Worm (Caenorhabditis elegans) whole organism, young adult: ENCODE results near the gene ZK1010.12.
A peak's percentile ranks its signal among the peaks of the same experiment; 100 is the strongest.

ENCODE experiments used
- B0336.3 ChIP-seq: fragments of 200-800 bp; sonication (Bioruptor generic); IDR thresholded peaks from 2 replicates; pipeline ENCODE4 v1.3.6; 2022; ENCODE audit warnings: missing genetic modification characterization, missing compliant biosample characterization
- F10E7.11 ChIP-seq: sonication (generic microtip); optimal IDR thresholded peaks from 2 replicates; lab custom pipeline; 2017; ENCODE audit warnings: mild to moderate bottlenecking, missing genetic modification characterization, moderate library complexity, missing compliant biosample characterization
- F37B4.10 ChIP-seq: fragments of 200-800 bp; sonication (Bioruptor generic); IDR thresholded peaks from 2 replicates; pipeline ENCODE4 v1.3.6; 2022; ENCODE audit warnings: missing genetic modification characterization, missing compliant biosample characterization
- F39B2.1 ChIP-seq: fragments of 200-800 bp; sonication (Bioruptor generic); IDR thresholded peaks from 2 replicates; pipeline ENCODE4 v1.3.6; 2022; ENCODE audit warnings: missing genetic modification reagents, missing genetic modification characterization, missing compliant biosample characterization
- F55B11.4 ChIP-seq: sonication (generic microtip); optimal IDR thresholded peaks from 2 replicates; lab custom pipeline; 2016; ENCODE audit warnings: missing compliant biosample characterization, missing genetic modification characterization, borderline replicate concordance; ENCODE audit not compliant: insufficient read depth
- F57C9.4 ChIP-seq: sonication (generic microtip); optimal IDR thresholded peaks from 2 replicates; lab custom pipeline; 2017; ENCODE audit warnings: mild to moderate bottlenecking, missing genetic modification characterization, missing compliant biosample characterization
- K12H6.12 ChIP-seq: fragments of 200-800 bp; sonication (Bioruptor generic); optimal IDR thresholded peaks from 2 replicates; lab custom pipeline; 2018; ENCODE audit warnings: mild to moderate bottlenecking, missing genetic modification characterization, missing compliant biosample characterization
- T07F8.4 ChIP-seq: sonication (generic microtip); optimal IDR thresholded peaks from 2 replicates; lab custom pipeline; 2016; ENCODE audit warnings: mild to moderate bottlenecking, missing genetic modification characterization, moderate library complexity, missing compliant biosample characterization
- ZK185.1 ChIP-seq: sonication (generic microtip); optimal IDR thresholded peaks from 2 replicates; lab custom pipeline; 2016; ENCODE audit warnings: mild to moderate bottlenecking, missing genetic modification characterization, missing compliant biosample characterization; ENCODE audit not compliant: poor library complexity, severe bottlenecking
- aptf-2 ChIP-seq: fragments of 200-800 bp; sonication (Bioruptor generic); conservative IDR thresholded peaks from 2 replicates; pipeline ENCODE4 v1.3.6; 2022; ENCODE audit warnings: missing genetic modification reagents, missing genetic modification characterization, missing compliant biosample characterization
- attf-3 ChIP-seq: fragments of 200-800 bp; sonication (Bioruptor generic); conservative IDR thresholded peaks from 2 replicates; pipeline ENCODE4 v1.3.6; 2022; ENCODE audit warnings: missing genetic modification reagents, missing genetic modification characterization, missing compliant biosample characterization
- bed-1 ChIP-seq: fragments of 200-800 bp; sonication (Bioruptor generic); IDR thresholded peaks from 2 replicates; pipeline ENCODE4 v1.3.6; 2022; ENCODE audit warnings: missing genetic modification reagents, missing genetic modification characterization, missing compliant biosample characterization
- ccch-3 ChIP-seq: fragments of 200-800 bp; sonication (Bioruptor generic); optimal IDR thresholded peaks from 2 replicates; lab custom pipeline; 2018; ENCODE audit warnings: mild to moderate bottlenecking, missing genetic modification characterization, missing compliant biosample characterization
- cebp-1 ChIP-seq, 2 experiments: fragments of 200-800 bp in 1 of 2; sonication (Bioruptor generic) in 1 of 2; sonication (generic microtip) in 1 of 2; IDR thresholded peaks in 1 of 2; optimal IDR thresholded peaks in 1 of 2; 2 replicates each; pipeline versions ENCODE4 v1.3.6 to Lab custom; 2017 to 2022; ENCODE audit warnings: missing compliant biosample characterization in 2 of 2, missing genetic modification characterization in 2 of 2, mild to moderate bottlenecking in 1 of 2, missing genetic modification reagents in 1 of 2, moderate library complexity in 1 of 2
- ceh-58 ChIP-seq: fragments of 200-800 bp; sonication (Bioruptor generic); IDR thresholded peaks from 2 replicates; pipeline ENCODE4 v1.3.6; 2022; ENCODE audit warnings: missing genetic modification characterization, missing compliant biosample characterization
- ceh-91 ChIP-seq: fragments of 200-800 bp; sonication (Bioruptor generic); IDR thresholded peaks from 2 replicates; pipeline ENCODE4 v1.3.6; 2022; ENCODE audit warnings: missing genetic modification reagents, missing genetic modification characterization, missing compliant biosample characterization
- chd-7 ChIP-seq: sonication (generic microtip); optimal IDR thresholded peaks from 2 replicates; lab custom pipeline; 2016; ENCODE audit warnings: mild to moderate bottlenecking, missing genetic modification characterization, moderate library complexity, missing compliant biosample characterization
- dpl-1 ChIP-seq: fragments of 150-350 bp; optimal IDR thresholded peaks from 2 replicates; lab custom pipeline; 2014; ENCODE audit warnings: missing biosample characterization, missing genetic modification reagents, missing genetic modification characterization
- efl-1 ChIP-seq: fragments of 150-350 bp; optimal IDR thresholded peaks from 2 replicates; lab custom pipeline; 2014; ENCODE audit warnings: missing biosample characterization, missing genetic modification reagents, missing genetic modification characterization
- egl-18 ChIP-seq: fragments of 200-800 bp; sonication (Bioruptor generic); IDR thresholded peaks from 2 replicates; pipeline ENCODE4 v1.3.6; 2022; ENCODE audit warnings: missing genetic modification reagents, missing genetic modification characterization, missing compliant biosample characterization
- ets-4 ChIP-seq: fragments of 200-800 bp; sonication (Bioruptor generic); optimal IDR thresholded peaks from 2 replicates; lab custom pipeline; 2018; ENCODE audit warnings: mild to moderate bottlenecking, missing genetic modification characterization, missing compliant biosample characterization
- fkh-3 ChIP-seq: sonication (generic microtip); optimal IDR thresholded peaks from 2 replicates; lab custom pipeline; 2016; ENCODE audit warnings: mild to moderate bottlenecking, missing genetic modification characterization, missing compliant biosample characterization
- hlh-26 ChIP-seq: fragments of 200-800 bp; sonication (Bioruptor generic); conservative IDR thresholded peaks from 2 replicates; pipeline ENCODE4 v1.3.6; 2022; ENCODE audit warnings: missing genetic modification reagents, missing genetic modification characterization, missing compliant biosample characterization
- hrde-1 ChIP-seq: sonication (generic microtip); optimal IDR thresholded peaks from 2 replicates; lab custom pipeline; 2016; ENCODE audit warnings: missing genetic modification characterization, mild to moderate bottlenecking, missing compliant biosample characterization, moderate library complexity, missing genotype, missing genetic modification reagents, borderline replicate concordance
- lag-1 ChIP-seq: fragments of 200-800 bp; sonication (Bioruptor generic); IDR thresholded peaks from 2 replicates; pipeline ENCODE4 v1.3.6; 2022; ENCODE audit warnings: missing genetic modification reagents, missing genetic modification characterization, missing compliant biosample characterization
- let-526 ChIP-seq: fragments of 200-800 bp; sonication (Bioruptor generic); IDR thresholded peaks from 2 replicates; pipeline ENCODE4 v1.3.6; 2022; ENCODE audit warnings: missing genetic modification reagents, missing genetic modification characterization, missing compliant biosample characterization
- lin-35 ChIP-seq, 3 experiments: fragments of 150-350 bp in 2 of 3; sonication (generic microtip) in 1 of 3; optimal IDR thresholded peaks; 2 replicates each; lab custom pipeline; 2014 to 2018; ENCODE audit warnings: missing biosample characterization in 3 of 3, missing genetic modification characterization in 3 of 3, missing genetic modification reagents in 3 of 3
- lin-54 ChIP-seq: fragments of 200-800 bp; sonication (Bioruptor generic); optimal IDR thresholded peaks from 2 replicates; lab custom pipeline; 2018; ENCODE audit warnings: mild to moderate bottlenecking, missing genetic modification characterization, missing compliant biosample characterization
- lsy-27 ChIP-seq: sonication (generic microtip); optimal IDR thresholded peaks from 2 replicates; lab custom pipeline; 2017; ENCODE audit warnings: missing genetic modification characterization, mild to moderate bottlenecking, missing compliant biosample characterization, antibody characterized with exemption, missing genotype, borderline replicate concordance; ENCODE audit not compliant: insufficient read depth
- madf-10 ChIP-seq: sonication (generic microtip); optimal IDR thresholded peaks from 2 replicates; lab custom pipeline; 2016; ENCODE audit warnings: mild to moderate bottlenecking, missing genetic modification characterization, missing compliant biosample characterization
- mel-28 ChIP-seq: sonication (generic microtip); optimal IDR thresholded peaks from 2 replicates; lab custom pipeline; 2016; ENCODE audit warnings: borderline replicate concordance, mild to moderate bottlenecking, missing genetic modification characterization, missing compliant biosample characterization
- mxl-1 ChIP-seq: sonication (generic microtip); optimal IDR thresholded peaks from 2 replicates; lab custom pipeline; 2016; ENCODE audit warnings: missing genetic modification characterization, missing compliant biosample characterization
- nfya-1 ChIP-seq: sonication (generic microtip); optimal IDR thresholded peaks from 2 replicates; lab custom pipeline; 2017; ENCODE audit warnings: antibody characterized with exemption, missing compliant biosample characterization, missing genetic modification characterization, borderline replicate concordance; ENCODE audit not compliant: insufficient read depth
- nfya-2 ChIP-seq: fragments of 200-800 bp; sonication (Bioruptor generic); IDR thresholded peaks from 2 replicates; pipeline ENCODE4 v1.3.6; 2022; ENCODE audit warnings: missing genetic modification reagents, missing genetic modification characterization, missing compliant biosample characterization
- nfyb-1 ChIP-seq: fragments of 200-800 bp; sonication (Bioruptor generic); IDR thresholded peaks from 2 replicates; pipeline ENCODE4 v1.3.6; 2022; ENCODE audit warnings: missing genetic modification reagents, missing genetic modification characterization, missing compliant biosample characterization
- nhr-120 ChIP-seq: fragments of 200-800 bp; sonication (Bioruptor generic); IDR thresholded peaks from 2 replicates; pipeline ENCODE4 v1.3.6; 2022; ENCODE audit warnings: missing genetic modification characterization, missing compliant biosample characterization
- nhr-179 ChIP-seq: sonication (generic microtip); optimal IDR thresholded peaks from 2 replicates; lab custom pipeline; 2016; ENCODE audit warnings: mild to moderate bottlenecking, missing genetic modification characterization, missing compliant biosample characterization
- pbrm-1 ChIP-seq: fragments of 200-800 bp; sonication (Bioruptor generic); IDR thresholded peaks from 2 replicates; pipeline ENCODE4 v1.3.6; 2022; ENCODE audit warnings: missing genetic modification reagents, missing genetic modification characterization, missing compliant biosample characterization
- repo-1 ChIP-seq: sonication (generic microtip); optimal IDR thresholded peaks from 2 replicates; lab custom pipeline; 2017; ENCODE audit warnings: mild to moderate bottlenecking, missing genetic modification characterization, missing compliant biosample characterization
- sdz-38 ChIP-seq: sonication (generic microtip); optimal IDR thresholded peaks from 2 replicates; lab custom pipeline; 2016; ENCODE audit warnings: missing genotype, missing genetic modification characterization, missing compliant biosample characterization
- snpc-4 ChIP-seq, 5 experiments: fragments of 150-350 bp in 1 of 5; sonication (generic microtip) in 4 of 5; optimal IDR thresholded peaks; 2 replicates each; lab custom pipeline; 2014 to 2018; ENCODE audit warnings: missing genetic modification characterization in 5 of 5, missing biosample characterization in 3 of 5, antibody characterized with exemption in 2 of 5, mild to moderate bottlenecking in 2 of 5, missing compliant biosample characterization in 2 of 5, missing genotype in 2 of 5, moderate library complexity in 2 of 5, missing genetic modification reagents in 1 of 5
- ztf-18 ChIP-seq: sonication (generic microtip); optimal IDR thresholded peaks from 2 replicates; lab custom pipeline; 2016; ENCODE audit warnings: missing genotype, mild to moderate bottlenecking, missing genetic modification characterization, missing compliant biosample characterization
- ztf-22 ChIP-seq: fragments of 200-800 bp; sonication (Bioruptor generic); optimal IDR thresholded peaks from 2 replicates; lab custom pipeline; 2018; ENCODE audit warnings: mild to moderate bottlenecking, missing genetic modification characterization, moderate library complexity, missing compliant biosample characterization
- ztf-25 ChIP-seq: fragments of 200-800 bp; sonication (Bioruptor generic); IDR thresholded peaks from 2 replicates; pipeline ENCODE4 v1.3.6; 2022; ENCODE audit warnings: missing genetic modification reagents, missing genetic modification characterization, missing compliant biosample characterization
- ztf-26 ChIP-seq: sonication (generic microtip); optimal IDR thresholded peaks from 2 replicates; lab custom pipeline; 2017; ENCODE audit warnings: missing genetic modification characterization, missing compliant biosample characterization
- ztf-6 ChIP-seq: fragments of 200-800 bp; sonication (Bioruptor generic); IDR thresholded peaks from 2 replicates; pipeline ENCODE4 v1.3.6; 2022; ENCODE audit warnings: missing genetic modification reagents, missing genetic modification characterization, missing compliant biosample characterization

Gene ZK1010.12

DNA sequence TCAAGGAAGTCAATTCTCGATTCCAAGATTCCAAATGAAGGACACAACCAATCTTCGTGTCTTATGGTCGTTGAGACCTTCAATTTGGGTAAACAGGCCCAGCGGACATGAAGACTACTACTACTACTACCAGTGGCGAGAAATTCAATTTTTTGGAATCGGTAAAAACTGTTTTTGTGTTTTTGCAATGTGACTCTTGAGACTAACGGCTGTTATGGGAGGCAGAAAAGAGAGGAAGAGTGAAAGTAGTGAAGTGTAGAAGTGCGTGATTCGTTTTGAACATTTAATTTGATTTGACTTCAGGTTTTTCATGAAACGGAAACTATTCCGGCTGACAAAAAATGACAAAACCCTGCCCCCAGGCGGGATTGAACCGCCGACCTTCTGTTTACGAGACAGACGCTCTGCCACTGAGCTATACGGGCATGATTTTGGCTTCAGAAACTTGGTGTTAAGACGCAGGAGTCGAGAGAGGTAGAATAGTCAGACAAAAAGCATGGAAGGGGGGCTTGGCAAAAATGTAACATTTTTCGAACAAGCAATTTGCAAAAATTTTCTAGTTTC lies 24.7 kb downstream of the ZK1010.12 start (continued):
- TF ChIP-seq ztf-6 (no peak), aptf-2 (GFP tag; lab: Robert Waterston, UW) (no peak), F55B11.4 (tag; lab: Kevin White, UChicago) (no peak), ceh-91 (GFP tag; lab: Robert Waterston, UW) (no peak), nhr-179 (tag; lab: Kevin White, UChicago) (no peak), efl-1 (GFP tag; lab: Kevin White, UChicago) (no peak), nhr-120 (GFP tag; lab: Robert Waterston, UW) (no peak), ztf-22 (GFP tag; lab: Kevin White, UChicago) (no peak), ZK185.1 (tag; lab: Kevin White, UChicago) (no peak), madf-10 (peak; percentile 44), pbrm-1 (GFP tag; lab: Robert Waterston, UW) (peak; percentile 56; the same call in 1 of the 2 replicates), mxl-1 (peak; percentile 52), mel-28 (tag; lab: Kevin White, UChicago) (no peak), F10E7.11 (peak; percentile 46), sdz-38 (tag; lab: Kevin White, UChicago) (no peak), nfyb-1 (GFP tag; lab: Robert Waterston, UW) (peak; percentile 78; the same call in 1 of the 2 replicates), repo-1 (tag; lab: Kevin White, UChicago) (peak; percentile 66), dpl-1 (GFP tag; lab: Kevin White, UChicago) (no peak), attf-3 (peak; percentile 33; the same call in 1 of the 2 replicates), cebp-1 (GFP tag; IDR thresholded peaks at IDR 0.05; lab: Robert Waterston, UW) (no peak), cebp-1 (tag; optimal IDR thresholded peaks at IDR 0.05; lab: Kevin White, UChicago) (peak; percentile 66), ztf-26 (peak; percentile 50), nfya-1 (no peak), F57C9.4 (no peak), ztf-18 (peak; percentile 60), lin-54 (GFP tag; lab: Kevin White, UChicago) (peak; percentile 27), fkh-3 (tag; lab: Kevin White, UChicago) (no peak), B0336.3 (GFP tag; lab: Robert Waterston, UW) (0 out of 2 replicates have a peak, but pooled peaks have one; percentile 34), chd-7 (tag; lab: Kevin White, UChicago) (peak; percentile 18), hlh-26 (GFP tag; lab: Robert Waterston, UW) (no peak), lag-1 (GFP tag; lab: Robert Waterston, UW) (no peak), T07F8.4 (tag; lab: Kevin White, UChicago) (no peak), bed-1 (GFP tag; lab: Robert Waterston, UW) (no peak), ccch-3 (GFP tag; lab: Kevin White, UChicago) (no peak), nfya-2 (GFP tag; lab: Robert Waterston, UW) (no peak), ets-4 (GFP tag; lab: Kevin White, UChicago) (no peak), ztf-25 (GFP tag; lab: Robert Waterston, UW) (0 out of 2 replicates have a peak, but pooled peaks have one; percentile 54), egl-18 (GFP tag; lab: Robert Waterston, UW) (no peak), K12H6.12 (tag; lab: Kevin White, UChicago) (no peak), snpc-4 (GFP tag; optimal IDR thresholded peaks at IDR 0.05; lab: Kevin White, UChicago) (peak; percentile 41), snpc-4 (tag; optimal IDR thresholded peaks at IDR 0.05; lab: Kevin White, UChicago) (peak in 2 of 4 experiments; percentile 32 to 48), F37B4.10 (GFP tag; lab: Robert Waterston, UW) (no peak), lin-35 (GFP tag; optimal IDR thresholded peaks at IDR 0.05; lab: Kevin White, UChicago) (peak in 1 of 3 experiments; percentile 44), lsy-27 (tag; lab: Kevin White, UChicago) (peak; percentile 81), let-526 (GFP tag; lab: Robert Waterston, UW) (0 out of 2 replicates have a peak, but pooled peaks have one; percentile 13), F39B2.1 (no peak), hrde-1 (tag; lab: Kevin White, UChicago) (no peak), ceh-58 (GFP tag; lab: Robert Waterston, UW) (0 out of 2 replicates have a peak, but pooled peaks have one; percentile 12)
